Worm (Caenorhabditis elegans) whole organism, L4 larva: ENCODE data around the gene pho-6.
A peak's percentile ranks its signal among the peaks of the same experiment; 100 is the strongest.

Source experiments
- D1046.2 ChIP-seq: fragments of 200-800 bp; sonication (Bioruptor generic); IDR thresholded peaks from 2 replicates; pipeline ENCODE4 v1.3.6; 2022; ENCODE audit warnings: missing genetic modification characterization, missing compliant biosample characterization
- Y5F2A.4 ChIP-seq: fragments of 200-800 bp; sonication (Bioruptor generic); optimal IDR thresholded peaks from 2 replicates; lab custom pipeline; 2018; ENCODE audit warnings: mild to moderate bottlenecking, missing genetic modification characterization, missing compliant biosample characterization
- Y75B8A.6 ChIP-seq: fragments of 200-800 bp; sonication (Bioruptor generic); IDR thresholded peaks from 2 replicates; pipeline ENCODE4 v1.3.6; 2022; ENCODE audit warnings: missing genetic modification reagents, missing genetic modification characterization, missing compliant biosample characterization
- ZK546.5 ChIP-seq, 2 experiments: sonication (generic microtip); optimal IDR thresholded peaks; 2 replicates each; lab custom pipeline; 2017; ENCODE audit warnings: missing biosample characterization in 2 of 2, missing genetic modification characterization in 2 of 2
- aha-1 ChIP-seq: fragments of 150-350 bp; peaks from one replicate; lab custom pipeline; 2014; ENCODE audit warnings: missing biosample characterization, missing genetic modification characterization
- aly-2 ChIP-seq: sonication (generic microtip); optimal IDR thresholded peaks from 2 replicates; lab custom pipeline; 2018; ENCODE audit warnings: missing biosample characterization, missing genetic modification characterization
- ama-1 ChIP-seq: fragments of 150-350 bp; optimal IDR thresholded peaks from 2 replicates; lab custom pipeline; 2014; ENCODE audit warnings: inconsistent platforms, mixed read lengths
- attf-4 ChIP-seq: sonication (generic microtip); optimal IDR thresholded peaks from 3 replicates; lab custom pipeline; 2017; ENCODE audit warnings: missing biosample characterization, missing genetic modification characterization
- ceh-28 ChIP-seq: fragments of 150-350 bp; optimal IDR thresholded peaks from 2 replicates; lab custom pipeline; 2014; ENCODE audit warnings: missing biosample characterization, missing genetic modification reagents, missing genetic modification characterization
- cey-2 ChIP-seq: sonication (generic microtip); optimal IDR thresholded peaks from 3 replicates; lab custom pipeline; 2017; ENCODE audit warnings: missing genetic modification characterization, mild to moderate bottlenecking, missing compliant biosample characterization, antibody characterized with exemption, borderline replicate concordance; ENCODE audit not compliant: insufficient read depth
- ctbp-1 ChIP-seq: fragments of 200-800 bp; sonication (Bioruptor generic); IDR thresholded peaks from 2 replicates; pipeline ENCODE4 v1.3.6; 2022; ENCODE audit warnings: missing genetic modification reagents, missing genetic modification characterization, missing compliant biosample characterization
- daf-16 ChIP-seq, 3 experiments: sonication (generic microtip); optimal IDR thresholded peaks; 2 replicates each; lab custom pipeline; 2016 to 2017; ENCODE audit warnings: missing genetic modification characterization in 3 of 3, missing genetic modification reagents in 3 of 3, mild to moderate bottlenecking in 2 of 3, missing compliant biosample characterization in 2 of 3, missing biosample characterization in 1 of 3, moderate library complexity in 1 of 3
- dmd-6 ChIP-seq: fragments of 200-800 bp; sonication (Bioruptor generic); IDR thresholded peaks from 2 replicates; pipeline ENCODE4 v1.3.6; 2022; ENCODE audit warnings: missing genetic modification reagents, missing genetic modification characterization, missing compliant biosample characterization
- duxl-1 ChIP-seq: sonication (generic microtip); optimal IDR thresholded peaks from 2 replicates; lab custom pipeline; 2016; ENCODE audit warnings: mild to moderate bottlenecking, missing genetic modification characterization, moderate library complexity, missing compliant biosample characterization; ENCODE audit not compliant: poor library complexity
- dve-1 ChIP-seq: sonication (generic microtip); optimal IDR thresholded peaks from 2 replicates; lab custom pipeline; 2017; ENCODE audit warnings: antibody characterized with exemption, mild to moderate bottlenecking, missing genetic modification characterization, missing compliant biosample characterization; ENCODE audit not compliant: insufficient read depth
- gei-8 ChIP-seq: fragments of 200-800 bp; sonication (Bioruptor generic); optimal IDR thresholded peaks from 2 replicates; lab custom pipeline; 2018; ENCODE audit warnings: mild to moderate bottlenecking, missing genetic modification characterization, missing compliant biosample characterization
- hlh-11 ChIP-seq: fragments of 200-800 bp; sonication (Bioruptor generic); optimal IDR thresholded peaks from 2 replicates; lab custom pipeline; 2018; ENCODE audit warnings: mild to moderate bottlenecking, missing genetic modification characterization, missing compliant biosample characterization
- hlh-30 ChIP-seq: sonication (generic microtip); optimal IDR thresholded peaks from 2 replicates; lab custom pipeline; 2017; ENCODE audit warnings: antibody characterized with exemption, mild to moderate bottlenecking, missing genetic modification characterization, missing compliant biosample characterization; ENCODE audit not compliant: insufficient read depth
- hmg-1.1 ChIP-seq: fragments of 200-800 bp; sonication (Bioruptor generic); IDR thresholded peaks from 2 replicates; pipeline ENCODE4 v1.3.6; 2022; ENCODE audit warnings: missing genetic modification reagents, missing genetic modification characterization, missing compliant biosample characterization
- jun-1 ChIP-seq: fragments of 150-350 bp; optimal IDR thresholded peaks from 2 replicates; lab custom pipeline; 2014; ENCODE audit warnings: missing biosample characterization, missing genetic modification reagents, missing genetic modification characterization
- lin-38 ChIP-seq: fragments of 200-800 bp; sonication (Bioruptor generic); IDR thresholded peaks from 2 replicates; pipeline ENCODE4 v1.3.6; 2022; ENCODE audit warnings: missing genetic modification reagents, missing genetic modification characterization, missing compliant biosample characterization
- lin-39 ChIP-seq: fragments of 150-350 bp; optimal IDR thresholded peaks from 2 replicates; lab custom pipeline; 2014; ENCODE audit warnings: missing biosample characterization, missing genetic modification reagents, missing genetic modification characterization
- lir-3 ChIP-seq: sonication (generic microtip); optimal IDR thresholded peaks from 2 replicates; lab custom pipeline; 2016; ENCODE audit warnings: mild to moderate bottlenecking, missing genetic modification characterization, missing compliant biosample characterization
- mes-2 ChIP-seq: sonication (generic microtip); optimal IDR thresholded peaks from 2 replicates; lab custom pipeline; 2016; ENCODE audit warnings: missing genotype, mild to moderate bottlenecking, missing genetic modification characterization, missing compliant biosample characterization; ENCODE audit not compliant: poor library complexity, severe bottlenecking
- mxl-2 ChIP-seq: fragments of 200-800 bp; sonication (Bioruptor generic); conservative IDR thresholded peaks from 2 replicates; pipeline ENCODE4 v1.3.6; 2022; ENCODE audit warnings: missing genetic modification reagents, missing genetic modification characterization, missing compliant biosample characterization
- mxl-3 ChIP-seq: fragments of 200-800 bp; sonication (Bioruptor generic); optimal IDR thresholded peaks from 2 replicates; lab custom pipeline; 2018; ENCODE audit warnings: mild to moderate bottlenecking, missing genetic modification characterization, missing compliant biosample characterization
- nhr-10 ChIP-seq: fragments of 150-350 bp; optimal IDR thresholded peaks from 2 replicates; lab custom pipeline; 2014; ENCODE audit warnings: missing biosample characterization, missing genetic modification characterization
- nhr-11 ChIP-seq: fragments of 150-350 bp; optimal IDR thresholded peaks from 2 replicates; lab custom pipeline; 2014; ENCODE audit warnings: missing biosample characterization, missing genetic modification characterization
- nhr-25 ChIP-seq: sonication (generic microtip); optimal IDR thresholded peaks from 2 replicates; lab custom pipeline; 2017; ENCODE audit warnings: missing genetic modification characterization, mild to moderate bottlenecking, missing compliant biosample characterization, antibody characterized with exemption, moderate library complexity, borderline replicate concordance; ENCODE audit not compliant: insufficient read depth
- nhr-28 ChIP-seq: fragments of 150-350 bp; optimal IDR thresholded peaks from 2 replicates; lab custom pipeline; 2014; ENCODE audit warnings: missing biosample characterization, missing genetic modification characterization
- nhr-42 ChIP-seq: fragments of 200-800 bp; sonication (Bioruptor generic); IDR thresholded peaks from 2 replicates; pipeline ENCODE4 v1.3.6; 2022; ENCODE audit warnings: missing genetic modification characterization, missing compliant biosample characterization
- nhr-48 ChIP-seq: sonication (generic microtip); optimal IDR thresholded peaks from 2 replicates; lab custom pipeline; 2016; ENCODE audit warnings: mild to moderate bottlenecking, missing genetic modification characterization, missing compliant biosample characterization
- nhr-76 ChIP-seq: fragments of 150-350 bp; optimal IDR thresholded peaks from 2 replicates; lab custom pipeline; 2014; ENCODE audit warnings: missing biosample characterization, missing genetic modification characterization
- pha-4 ChIP-seq, 2 experiments: fragments of 150-350 bp in 1 of 2; fragments of 200-800 bp in 1 of 2; sonication (Bioruptor generic) in 1 of 2; IDR thresholded peaks in 1 of 2; optimal IDR thresholded peaks in 1 of 2; 2 replicates each; pipeline versions ENCODE4 v1.3.6 to Lab custom; 2014 to 2022; ENCODE audit warnings: missing genetic modification characterization in 2 of 2, missing genetic modification reagents in 2 of 2, missing biosample characterization in 1 of 2, missing compliant biosample characterization in 1 of 2
- php-3 ChIP-seq: fragments of 200-800 bp; sonication (Bioruptor generic); IDR thresholded peaks from 2 replicates; pipeline ENCODE4 v1.3.6; 2022; ENCODE audit warnings: missing genetic modification reagents, missing genetic modification characterization, missing compliant biosample characterization
- rbr-2 ChIP-seq: sonication (generic microtip); optimal IDR thresholded peaks from 2 replicates; lab custom pipeline; 2016; ENCODE audit warnings: missing genotype, missing genetic modification characterization, missing compliant biosample characterization
- sdz-12 ChIP-seq: fragments of 200-800 bp; sonication (Bioruptor generic); optimal IDR thresholded peaks from 2 replicates; lab custom pipeline; 2018; ENCODE audit warnings: mild to moderate bottlenecking, missing genetic modification characterization, missing compliant biosample characterization
- unc-39 ChIP-seq: sonication (generic microtip); optimal IDR thresholded peaks from 2 replicates; lab custom pipeline; 2017; ENCODE audit warnings: missing biosample characterization, missing genetic modification characterization
- unc-62 ChIP-seq, 3 experiments: fragments of 150-350 bp in 1 of 3; sonication (generic microtip); optimal IDR thresholded peaks in 2 of 3; peaks in 1 of 3; 1 replicate in 1 of 3; 2 replicates in 2 of 3; lab custom pipeline; 2014 to 2017; ENCODE audit warnings: missing biosample characterization in 3 of 3, missing genetic modification characterization in 3 of 3, missing genetic modification reagents in 3 of 3, missing genotype in 1 of 3
- vab-7 ChIP-seq: fragments of 200-800 bp; sonication (Bioruptor generic); IDR thresholded peaks from 2 replicates; pipeline ENCODE4 v1.3.6; 2022; ENCODE audit warnings: missing genetic modification reagents, missing genetic modification characterization, missing compliant biosample characterization
- zag-1 ChIP-seq: fragments of 150-350 bp; optimal IDR thresholded peaks from 2 replicates; lab custom pipeline; 2014; ENCODE audit warnings: missing biosample characterization, missing genetic modification characterization
- zfp-2 ChIP-seq: sonication (generic microtip); optimal IDR thresholded peaks from 2 replicates; lab custom pipeline; 2016; ENCODE audit warnings: mild to moderate bottlenecking, missing genetic modification characterization, missing compliant biosample characterization
- zfp-3 ChIP-seq: fragments of 200-800 bp; sonication (Bioruptor generic); conservative IDR thresholded peaks from 2 replicates; pipeline ENCODE4 v1.3.6; 2022; ENCODE audit warnings: missing genetic modification reagents, missing genetic modification characterization, missing compliant biosample characterization
- ztf-11 ChIP-seq: fragments of 150-350 bp; optimal IDR thresholded peaks from 2 replicates; lab custom pipeline; 2014; ENCODE audit warnings: missing biosample characterization, missing genetic modification characterization

pho-6 gene

DNA sequence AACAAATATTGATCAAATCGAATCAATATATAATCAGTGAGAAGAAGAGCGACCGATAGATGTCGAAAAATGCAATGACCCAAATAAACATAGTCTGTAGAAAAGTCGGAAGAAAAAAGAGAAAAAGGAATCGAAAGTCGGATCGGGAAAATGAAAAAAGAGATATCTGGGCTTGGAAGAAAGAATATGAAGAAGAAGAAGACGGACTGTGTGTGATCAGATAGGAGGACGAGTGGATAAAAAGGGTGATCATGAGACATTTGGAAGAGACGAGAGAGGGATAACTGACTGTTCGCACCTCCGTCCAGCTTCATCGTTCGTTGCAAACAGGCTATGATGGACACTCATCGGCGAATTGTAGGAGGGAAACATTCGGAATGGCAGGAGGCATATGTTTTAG, 15.3 kb upstream of the pho-6 start (continued):
- TF ChIP-seq ztf-11 (tag; lab: Kevin White, UChicago), result no peak
- no peak for TF ChIP-seq lir-3 (tag; lab: Kevin White, UChicago)

ce11 chrV:8406911-8407310, 12.7 kb upstream of the pho-6 start:
- TF ChIP-seq daf-16 (GFP tag; optimal IDR thresholded peaks at IDR 0.05; lab: Kevin White, UChicago), result no peak
- peak; percentile 54 for TF ChIP-seq daf-16 (tag; optimal IDR thresholded peaks at IDR 0.05; lab: Kevin White, UChicago)
- no peak for TF ChIP-seq ama-1 (lab: Kevin White, UChicago)
- peak; percentile 11 for TF ChIP-seq nhr-28 (tag; lab: Kevin White, UChicago)
- TF ChIP-seq pha-4 (GFP tag; IDR thresholded peaks at IDR 0.05; lab: Robert Waterston, UW), result no peak
- TF ChIP-seq pha-4 (tag; optimal IDR thresholded peaks at IDR 0.05; lab: Kevin White, UChicago), result peak; percentile 35
- peak; percentile 78 for TF ChIP-seq cey-2
- peak in 1 of 2 experiments; percentile 90 for TF ChIP-seq unc-62 (GFP tag; optimal IDR thresholded peaks at IDR 0.05 in 1 of 2; lab: Kevin White, UChicago)
- no peak for TF ChIP-seq unc-62 (tag; optimal IDR thresholded peaks at IDR 0.05; lab: Kevin White, UChicago)
- peak; percentile 16 for TF ChIP-seq mxl-3
- TF ChIP-seq hlh-30 (tag; lab: Kevin White, UChicago), result peak; percentile 43
- TF ChIP-seq dve-1 (tag; lab: Kevin White, UChicago), result peak; percentile 27
- no peak for TF ChIP-seq aly-2 (tag; lab: Kevin White, UChicago)
- TF ChIP-seq nhr-48 (tag; lab: Kevin White, UChicago), result peak; percentile 35
- TF ChIP-seq zfp-3 (GFP tag; lab: Robert Waterston, UW), result no peak
- peak; percentile 18 for TF ChIP-seq hlh-11

ce11 chrV:8406155-8406554, 11.9 kb upstream of the pho-6 start:
- no peak for TF ChIP-seq cey-2
- TF ChIP-seq nhr-28 (tag; lab: Kevin White, UChicago), result no peak
- TF ChIP-seq php-3, result no peak
- no peak for TF ChIP-seq nhr-76 (tag; lab: Kevin White, UChicago)
- TF ChIP-seq dmd-6, result no peak
- TF ChIP-seq duxl-1 (tag; lab: Kevin White, UChicago), result no peak
- no peak for TF ChIP-seq hlh-30 (tag; lab: Kevin White, UChicago)
- TF ChIP-seq lin-38 (GFP tag; lab: Robert Waterston, UW), result no peak
- no peak for TF ChIP-seq mes-2 (tag; lab: Kevin White, UChicago)
- no peak for TF ChIP-seq unc-39 (tag; lab: Kevin White, UChicago)
- no peak for TF ChIP-seq vab-7 (GFP tag; lab: Robert Waterston, UW)
- no peak for TF ChIP-seq nhr-42 (GFP tag; lab: Robert Waterston, UW)
- TF ChIP-seq hlh-11, result no peak
- no peak for TF ChIP-seq jun-1 (tag; lab: Kevin White, UChicago)
- TF ChIP-seq attf-4 (tag; lab: Kevin White, UChicago), result no peak
- no peak for TF ChIP-seq nhr-11 (tag; lab: Kevin White, UChicago)
- no peak for TF ChIP-seq aly-2 (tag; lab: Kevin White, UChicago)
- TF ChIP-seq rbr-2 (tag; lab: Kevin White, UChicago), result no peak
- TF ChIP-seq Y75B8A.6 (GFP tag; lab: Robert Waterston, UW), result no peak
- TF ChIP-seq, all 104 proteins: peak for 0

- no peak for TF ChIP-seq D1046.2
- TF ChIP-seq nhr-42 (GFP tag; lab: Robert Waterston, UW), result no peak
- TF ChIP-seq zag-1 (tag; lab: Kevin White, UChicago), result no peak
- no peak for TF ChIP-seq gei-8 (GFP tag; lab: Kevin White, UChicago)
- no peak for TF ChIP-seq lin-39 (tag; lab: Kevin White, UChicago)
- no peak for TF ChIP-seq nhr-25 (tag; lab: Kevin White, UChicago)
- no peak for TF ChIP-seq zfp-2 (tag; lab: Kevin White, UChicago)
- TF ChIP-seq zfp-3 (GFP tag; lab: Robert Waterston, UW), result no peak
- no peak for TF ChIP-seq nhr-10
- TF ChIP-seq hmg-1.1 (GFP tag; lab: Robert Waterston, UW), result 0 out of 2 replicates have a peak, but pooled peaks have one; percentile 12
- TF ChIP-seq aha-1 (tag; lab: Kevin White, UChicago), result peak; percentile 12
- no peak for TF ChIP-seq sdz-12 (GFP tag; lab: Kevin White, UChicago)
- peak; percentile 35 for TF ChIP-seq nhr-28 (tag; lab: Kevin White, UChicago)
- no peak for TF ChIP-seq dve-1 (tag; lab: Kevin White, UChicago)
- no peak for TF ChIP-seq Y5F2A.4
- no peak for TF ChIP-seq ctbp-1
- TF ChIP-seq ceh-28 (tag; lab: Kevin White, UChicago), result no peak
- TF ChIP-seq mxl-2 (GFP tag; lab: Robert Waterston, UW), result no peak
- TF ChIP-seq ZK546.5 (tag; optimal IDR thresholded peaks at IDR 0.05; lab: Kevin White, UChicago), result no peak
- TF ChIP-seq mxl-3, result no peak
- TF ChIP-seq, all 104 proteins: peak for 3
These were observed 10.1 kb upstream of the pho-6 start for ce11 chrV:8404339-8404738.
